Worm (Caenorhabditis elegans): ENCODE measurements around the gene orai-1.

The orai-1 gene

DNA sequence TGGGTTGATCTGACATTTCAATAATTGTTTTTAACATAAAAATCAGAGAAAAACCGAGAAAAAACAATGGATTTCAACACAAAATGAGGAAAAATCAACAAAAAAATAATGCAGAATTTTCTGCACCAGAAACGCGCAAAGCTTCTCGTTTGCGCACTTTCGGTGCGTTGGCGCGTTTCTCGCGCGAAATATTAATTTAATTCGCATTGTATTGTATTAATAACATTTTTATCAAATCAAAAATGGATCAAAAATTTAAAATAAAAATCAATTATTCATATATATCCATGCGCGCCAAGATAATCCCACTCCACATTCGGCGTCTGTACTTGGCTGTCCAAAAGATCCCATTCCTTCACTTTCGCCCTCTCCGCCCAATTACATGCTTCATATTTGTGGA is 11.9 kb upstream of the orai-1 start, which contains the start of gene fem-2:
TSS of gene fem-2 (minus strand) at position 9 of the 400 bp plus-strand sequence.
- TF ChIP-seq unc-62 (GFP tag; optimal IDR thresholded peaks at IDR 0.05): no peak

DNA sequence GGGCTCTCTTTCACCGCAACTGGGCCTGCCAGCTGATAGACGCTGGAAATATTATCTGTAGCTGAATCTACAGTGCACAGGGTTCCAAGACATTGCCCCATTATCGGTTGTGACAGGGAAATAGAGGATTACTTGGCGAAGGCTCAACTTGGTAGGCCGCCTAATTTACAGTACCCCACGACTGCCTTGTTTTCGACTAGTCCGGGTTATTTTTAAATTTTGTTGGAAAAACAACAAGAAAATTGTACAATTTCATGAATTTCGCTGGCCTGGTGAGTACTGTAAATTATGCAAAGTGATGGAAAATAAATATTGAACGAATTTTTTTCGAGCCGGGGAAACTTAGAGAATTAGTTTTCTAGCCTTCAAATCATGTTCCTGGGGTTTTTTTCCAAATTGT is 10.5 kb upstream of the orai-1 start, which contains the start of gene T19C3.7:
TSS of gene T19C3.7 (minus strand) at position 101 of the 400 bp plus-strand sequence.
- TF ChIP-seq unc-62 (GFP tag; optimal IDR thresholded peaks at IDR 0.05): no peak

DNA sequence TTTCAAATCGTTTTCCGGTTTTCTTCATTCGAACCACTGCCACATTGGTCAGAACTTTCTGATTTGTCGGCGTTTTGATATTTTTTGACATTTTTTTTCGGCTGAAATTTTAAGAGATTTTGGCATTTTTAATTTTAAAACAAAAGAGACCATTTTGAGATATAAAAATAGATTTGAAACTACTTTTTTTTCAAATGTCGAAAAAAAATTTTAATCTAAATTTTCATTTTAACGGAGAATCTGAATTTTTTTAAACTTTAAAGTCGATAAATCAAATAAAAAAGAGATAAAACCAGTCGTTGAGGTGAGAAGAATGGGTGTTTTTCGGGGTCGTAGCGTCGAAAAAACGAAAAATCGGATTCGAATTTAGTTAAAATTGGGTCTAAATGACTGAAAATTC is 8.2 kb upstream of the orai-1 start, which contains the start of gene sbds-1:
TSS of gene sbds-1 (minus strand) at position 101 of the 400 bp plus-strand sequence.
- TF ChIP-seq unc-62 (GFP tag; optimal IDR thresholded peaks at IDR 0.05): no peak

DNA sequence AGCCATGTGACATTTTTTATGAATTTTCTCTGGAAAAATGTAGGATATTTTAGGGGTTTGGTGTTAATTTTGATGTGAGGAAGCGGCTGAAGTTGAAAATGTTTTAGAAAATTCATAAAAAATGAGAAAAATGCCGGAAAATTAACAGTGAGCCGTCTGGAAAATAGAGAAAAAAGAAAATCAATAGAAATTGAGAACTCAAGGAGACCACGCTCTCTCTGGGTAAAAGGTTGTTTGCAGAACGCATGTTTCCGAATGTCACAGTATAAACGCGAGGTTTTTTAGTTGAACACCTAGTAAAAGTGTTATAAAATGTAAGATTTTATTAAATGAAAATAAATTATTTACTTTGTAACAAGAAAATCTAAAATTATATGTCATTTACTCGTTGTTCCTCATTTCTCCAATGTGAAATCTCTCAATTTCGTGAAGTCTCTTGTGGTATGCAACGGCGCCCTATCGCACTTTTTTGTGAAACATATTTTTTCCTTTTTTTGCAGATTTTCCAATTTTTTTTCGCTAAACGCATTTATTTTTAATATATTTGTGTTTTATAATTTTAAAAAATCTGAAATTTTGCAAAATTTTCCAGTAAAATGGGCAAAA is 6.3 kb upstream of the orai-1 start, which contains the start of the genes tag-266 and tag-267:
TSS of gene tag-266 (minus strand) at position 29 of the 606 bp plus-strand sequence.
TSS of gene tag-267 (plus strand) at position 593 of the 606 bp plus-strand sequence.
- no peak for TF ChIP-seq unc-62 (GFP tag; optimal IDR thresholded peaks at IDR 0.05)

DNA sequence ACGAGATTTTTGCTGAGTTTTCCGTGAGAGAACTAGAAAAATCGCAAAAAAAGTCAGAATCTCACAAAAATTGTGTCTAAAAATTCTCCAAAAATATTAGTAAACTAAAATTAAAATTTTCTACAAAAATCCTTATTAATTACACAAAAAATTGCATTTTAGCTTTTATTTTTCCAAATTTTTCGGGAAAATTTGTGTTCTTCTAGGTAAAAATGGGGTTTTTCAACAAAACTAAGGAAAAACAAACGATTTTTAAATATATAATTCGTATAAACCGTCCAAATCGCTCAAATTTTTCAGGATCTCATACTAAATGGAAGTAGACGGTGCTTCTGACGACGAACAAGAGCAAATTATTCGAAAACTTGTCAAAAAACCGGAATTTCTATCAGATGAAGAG is 4.8 kb upstream of the orai-1 start, which contains the start of gene W06E11.1:
TSS of gene W06E11.1 (plus strand) at position 301 of the 400 bp plus-strand sequence.
- TF ChIP-seq unc-62 (GFP tag; optimal IDR thresholded peaks at IDR 0.05): no peak

DNA sequence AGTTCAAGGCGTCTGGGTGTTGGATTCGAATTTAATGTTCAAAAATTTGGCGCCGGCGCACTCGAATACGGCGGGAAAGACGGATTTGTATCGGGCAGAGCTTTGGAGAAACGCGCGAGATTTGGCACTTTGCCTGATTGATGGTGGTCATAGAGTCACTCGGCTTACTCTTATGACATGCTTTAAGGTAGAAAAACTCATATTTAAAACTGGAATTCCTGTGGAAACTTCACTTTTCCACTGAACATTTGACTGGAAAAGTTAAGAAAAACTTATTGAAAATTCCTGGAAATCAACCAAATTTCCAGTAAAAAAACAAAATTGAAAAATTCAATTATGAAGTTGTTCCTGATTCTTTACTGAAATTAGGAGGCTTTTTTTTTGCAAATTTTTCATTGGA is 1.9 kb upstream of the orai-1 start:
- no peak for TF ChIP-seq unc-62 (GFP tag; optimal IDR thresholded peaks at IDR 0.05)

DNA sequence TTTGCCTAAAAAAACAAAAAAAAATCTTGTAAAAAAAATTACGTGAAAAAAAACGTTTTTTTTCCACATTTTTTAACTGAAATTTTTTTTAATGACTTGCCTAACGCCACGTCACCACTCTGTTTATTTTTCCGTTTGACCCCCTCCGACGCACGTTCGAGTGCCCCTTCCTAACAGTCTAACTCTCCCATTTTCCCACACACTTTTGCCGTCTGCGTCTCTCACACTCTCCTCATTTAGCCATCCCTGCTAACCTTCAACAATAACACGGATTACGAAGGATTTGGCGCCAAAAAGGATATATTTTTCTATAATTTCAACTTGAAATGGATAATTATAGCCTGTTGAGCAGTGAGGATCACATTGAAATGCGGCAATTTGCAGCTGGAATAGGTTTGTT is 694 bp downstream of the orai-1 start:
- TF ChIP-seq unc-62 (GFP tag; optimal IDR thresholded peaks at IDR 0.05): no peak

DNA sequence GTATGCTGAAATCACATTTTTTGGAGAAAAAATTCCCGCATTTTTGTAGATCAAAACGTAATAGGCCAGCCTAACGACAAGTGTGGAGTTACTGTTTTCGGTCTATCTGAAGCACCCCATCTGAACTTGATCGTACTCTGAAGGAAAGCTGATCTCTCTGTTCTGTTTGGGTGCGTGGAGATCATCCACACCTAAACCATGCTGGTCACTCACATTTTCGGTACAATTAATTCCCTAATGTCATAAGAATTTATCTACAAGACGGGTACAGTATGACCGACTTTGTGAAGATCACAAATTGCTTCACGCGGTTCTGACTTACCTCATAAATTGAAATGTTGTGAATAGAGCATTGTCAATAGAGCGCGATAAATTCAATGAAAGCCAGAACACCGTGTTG is 3.4 kb downstream of the orai-1 start:
- no peak for TF ChIP-seq unc-62 (GFP tag; optimal IDR thresholded peaks at IDR 0.05)

DNA sequence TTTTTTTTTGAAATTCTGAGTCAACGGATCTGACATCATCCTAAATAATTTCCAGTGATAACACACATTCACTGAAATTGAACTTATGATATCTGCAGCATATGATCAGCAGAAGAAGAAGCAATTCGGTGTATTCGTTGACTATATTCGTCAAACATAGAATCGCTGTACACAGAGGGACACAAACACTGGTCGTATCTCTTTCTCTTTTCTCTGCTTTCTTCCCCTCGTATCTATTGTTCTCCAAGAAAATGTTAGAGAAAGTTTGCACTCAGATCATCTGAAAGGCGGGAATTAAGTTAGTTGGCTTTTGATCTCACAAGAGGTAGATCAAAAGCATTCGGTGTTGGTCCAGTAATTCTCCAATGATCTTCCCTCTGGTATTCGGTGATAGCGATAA is 4.0 kb downstream of the orai-1 start:
- no peak for TF ChIP-seq unc-62 (GFP tag; optimal IDR thresholded peaks at IDR 0.05)

DNA sequence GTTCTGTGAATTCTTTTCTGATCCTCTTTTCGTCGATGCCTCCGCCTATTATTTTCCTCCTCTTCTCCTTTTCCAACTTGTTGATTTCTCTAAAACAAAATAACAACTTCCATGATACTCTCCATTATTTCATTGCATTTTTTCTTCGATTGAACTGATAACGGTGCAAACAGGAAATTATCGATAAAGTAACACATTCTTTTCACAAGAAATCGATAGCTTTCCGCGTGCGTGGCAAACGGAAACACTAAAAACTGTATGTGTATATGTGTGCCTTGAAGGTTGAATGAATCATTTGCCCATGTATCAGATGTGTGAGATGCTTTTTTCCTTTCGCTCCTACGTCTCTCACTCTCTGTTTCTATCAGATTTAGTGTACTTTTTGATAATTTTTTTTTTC is 5.0 kb downstream of the orai-1 start:
- no peak for TF ChIP-seq unc-62 (GFP tag; optimal IDR thresholded peaks at IDR 0.05)

DNA sequence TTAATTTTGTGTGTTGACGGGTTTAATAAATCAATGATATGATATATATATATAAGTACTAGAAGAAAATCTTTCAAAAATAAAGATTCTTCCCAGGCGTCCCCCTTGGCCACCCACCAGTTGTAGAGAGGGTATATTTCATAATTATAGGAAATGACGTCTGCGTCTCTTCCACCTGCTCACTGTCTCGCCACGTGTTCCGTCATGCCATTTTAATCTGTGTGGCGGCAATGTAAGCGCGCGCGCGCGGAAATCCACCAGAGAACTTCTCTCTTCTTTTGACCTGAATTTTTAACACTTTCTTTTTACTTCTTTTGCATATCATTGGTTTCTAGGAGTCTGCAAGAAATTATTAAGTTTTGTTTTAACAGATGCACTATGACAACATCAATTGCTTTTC is 7.8 kb downstream of the orai-1 start:
- no peak for TF ChIP-seq unc-62 (GFP tag; optimal IDR thresholded peaks at IDR 0.05)

DNA sequence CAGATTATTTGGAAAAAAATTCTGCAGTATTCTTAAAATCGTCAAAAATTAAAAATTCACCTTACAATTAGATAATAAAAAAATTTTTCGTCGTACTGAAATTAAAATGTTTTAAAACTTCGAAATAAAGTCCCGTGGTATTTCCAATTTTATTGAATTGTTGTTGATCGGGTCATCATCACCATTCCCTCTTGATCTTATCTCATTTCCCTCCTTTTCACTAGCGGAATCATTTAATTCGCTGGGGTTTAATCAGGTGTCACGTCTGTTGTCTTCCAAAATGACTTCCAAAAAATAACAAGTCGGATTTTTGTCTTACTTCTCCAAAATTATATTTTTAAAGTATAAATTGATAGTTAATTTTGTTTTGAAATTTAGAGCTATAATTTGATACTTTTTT is 10.1 kb downstream of the orai-1 start:
- no peak for TF ChIP-seq unc-62 (GFP tag; optimal IDR thresholded peaks at IDR 0.05)

DNA sequence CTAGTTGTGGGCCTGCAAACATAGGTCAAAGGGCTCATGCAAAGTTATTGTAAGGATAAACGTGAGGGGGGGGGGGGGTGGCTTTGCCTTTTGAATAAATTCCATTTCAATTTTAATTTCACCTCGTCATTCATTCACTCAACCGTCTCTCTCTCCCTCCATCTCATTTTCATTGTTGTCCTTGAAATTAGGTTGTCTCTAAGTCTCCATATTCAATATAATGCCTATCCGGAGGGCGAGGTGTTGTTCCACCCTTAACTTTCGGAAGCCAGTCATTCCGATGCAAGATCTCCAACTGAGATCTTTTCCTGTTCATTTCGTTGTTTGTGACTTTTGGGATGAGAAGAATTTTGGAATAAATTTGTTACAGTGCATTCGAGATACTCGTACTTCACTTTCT is 10.7 kb downstream of the orai-1 start:
- no peak for TF ChIP-seq unc-62 (GFP tag; optimal IDR thresholded peaks at IDR 0.05)

DNA sequence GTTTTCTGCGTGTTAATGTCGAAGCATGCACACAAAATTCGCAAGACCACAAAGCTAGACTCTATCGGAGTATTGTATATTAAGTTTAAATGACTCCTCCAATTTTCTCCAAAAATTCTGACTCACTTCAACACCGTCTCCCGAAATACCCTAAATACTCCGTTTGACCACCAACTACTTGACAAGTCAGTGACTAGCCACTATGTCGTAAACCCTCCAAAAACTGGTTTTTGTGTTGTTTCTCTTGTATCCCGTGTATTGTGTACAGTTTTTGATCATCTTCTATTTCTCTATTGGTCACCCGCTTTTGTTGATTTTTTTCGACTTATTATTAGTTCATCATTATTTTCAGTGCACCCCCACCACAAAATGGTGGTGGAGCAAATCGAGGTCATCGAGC is 11.8 kb downstream of the orai-1 start, which contains the start of gene C09F5.1:
TSS of gene C09F5.1 (plus strand) at position 353 of the 400 bp plus-strand sequence.
- TF ChIP-seq unc-62 (GFP tag; optimal IDR thresholded peaks at IDR 0.05): no peak

DNA sequence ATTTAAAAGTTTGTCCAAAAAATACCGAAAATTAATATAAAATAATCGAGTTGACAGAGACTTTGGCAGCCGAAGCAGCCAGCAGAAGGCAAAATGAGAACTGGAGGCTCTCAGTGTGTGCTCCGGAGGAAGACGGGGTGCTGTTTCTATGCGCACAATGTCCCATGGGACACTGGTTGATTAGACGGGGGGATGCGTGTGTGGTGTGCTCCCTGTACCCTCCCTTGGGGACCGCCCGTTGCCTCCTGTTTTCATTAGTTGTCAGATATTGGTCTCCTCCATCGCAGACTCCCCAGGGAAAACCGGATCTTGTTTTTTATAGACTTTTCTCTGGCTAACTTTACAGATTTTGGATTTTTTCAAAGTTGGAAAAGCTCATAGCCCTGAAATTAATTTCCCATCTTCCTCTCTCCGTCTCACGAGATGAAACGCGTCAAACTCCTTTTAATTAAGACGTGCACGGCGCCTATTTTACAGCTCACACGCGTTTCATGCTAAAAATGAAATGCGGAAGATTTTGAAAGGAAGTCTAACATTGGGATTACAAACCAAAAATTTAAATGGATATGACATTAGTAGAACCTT is 18.7 kb downstream of the orai-1 start, which contains the start of gene C09F5.3:
TSS of gene C09F5.3 (minus strand) at position 94 of the 585 bp plus-strand sequence.
- no peak for TF ChIP-seq unc-62 (GFP tag; optimal IDR thresholded peaks at IDR 0.05)

DNA sequence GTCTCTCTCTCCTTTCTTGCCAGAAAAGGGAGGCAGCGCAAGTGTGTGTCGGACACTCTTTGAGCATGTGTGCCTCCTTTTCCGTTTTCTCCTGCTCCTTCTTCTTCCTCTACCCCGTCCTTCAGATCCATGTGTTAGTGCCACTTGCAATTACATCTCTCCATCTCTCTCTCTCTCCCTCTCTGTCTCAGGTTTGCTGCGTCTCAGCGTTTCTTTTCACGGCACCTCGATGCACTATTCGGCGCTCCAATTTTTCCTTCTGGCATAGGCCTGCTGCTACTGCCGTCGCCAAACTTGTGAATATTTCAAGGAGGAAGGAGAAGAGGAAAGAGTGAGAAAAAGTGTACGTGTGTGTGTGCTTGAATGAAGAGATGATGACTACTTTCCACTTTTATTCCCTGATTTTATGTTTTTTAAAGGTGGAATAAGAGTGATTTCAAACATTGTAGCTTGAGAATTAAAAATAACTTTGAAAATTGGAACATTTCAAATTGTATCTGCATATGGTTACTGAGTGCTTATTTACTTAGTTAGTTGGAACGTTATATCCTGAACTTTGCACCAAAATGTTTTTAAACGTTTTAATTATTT is 21.8 kb downstream of the orai-1 start, which contains the start of gene W02B3.3:
TSS of gene W02B3.3 (minus strand) at position 131 of the 591 bp plus-strand sequence.
- no peak for TF ChIP-seq unc-62 (GFP tag; optimal IDR thresholded peaks at IDR 0.05)

DNA sequence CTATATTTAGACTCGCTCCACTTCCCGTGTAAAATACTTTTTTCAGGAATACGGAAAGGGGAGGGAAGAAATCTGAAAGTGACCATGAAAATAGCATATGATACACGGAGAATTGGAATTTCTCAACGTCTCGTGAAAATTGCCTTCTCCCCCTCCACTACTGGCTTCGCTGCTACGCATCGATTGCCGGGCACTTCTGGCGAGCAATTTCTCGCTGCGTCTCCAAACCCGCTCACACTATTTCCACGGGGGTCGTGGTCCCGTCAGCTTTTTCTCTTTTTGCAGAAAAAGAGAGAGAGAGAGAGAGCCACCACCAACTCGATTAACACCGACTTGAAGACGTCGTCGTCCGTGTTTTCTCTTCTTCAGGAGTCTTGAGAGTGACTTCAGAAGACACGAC is 24.4 kb downstream of the orai-1 start:
- TF ChIP-seq unc-62 (GFP tag; optimal IDR thresholded peaks at IDR 0.05): no peak

All from whole organism, dauer.